Worm (Caenorhabditis elegans): Measurements from ENCODE around the gene gfi-1.

The gfi-1 gene

ce11 chrV:6365597-6365996 lies 34.1 kb downstream of the gfi-1 start, which contains the start of gene cest-33:
Gene cest-33 (minus strand): TSS chrV:6365671.
- TF ChIP-seq Y22D7AL.16 (tag; optimal IDR thresholded peaks at IDR 0.05), result no peak

DNA sequence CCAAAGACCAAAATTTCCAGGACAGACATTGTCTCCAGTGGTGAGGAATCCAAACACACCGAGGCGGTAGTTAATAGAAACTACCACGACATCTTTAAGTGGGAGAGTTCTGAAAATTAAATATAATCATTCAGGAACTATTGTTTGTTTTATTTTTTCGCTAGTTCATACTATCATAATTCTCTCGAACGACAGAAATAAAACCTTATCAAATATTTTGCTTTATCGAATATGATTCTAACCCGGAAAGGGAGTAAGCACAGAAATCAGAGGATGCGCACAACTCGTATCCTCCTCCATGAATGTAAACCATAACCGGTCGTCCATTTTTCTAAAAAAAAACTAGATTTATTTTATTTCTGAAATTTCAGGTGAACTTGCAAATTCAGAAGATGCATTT lies 34.9 kb downstream of the gfi-1 start:
- TF ChIP-seq rnt-1 (tag; optimal IDR thresholded peaks at IDR 0.05), result no peak
- no peak for TF ChIP-seq nfya-1 (tag; optimal IDR thresholded peaks at IDR 0.05)
- TF ChIP-seq ceh-22 (tag; optimal IDR thresholded peaks at IDR 0.05), result no peak
- no peak for TF ChIP-seq tbx-2 (tag; optimal IDR thresholded peaks at IDR 0.05)
- no peak for TF ChIP-seq ceh-6 (GFP tag; optimal IDR thresholded peaks at IDR 0.05)
- no peak for TF ChIP-seq ceh-19 (GFP tag; optimal IDR thresholded peaks at IDR 0.05)
- TF ChIP-seq ceh-34 (tag; optimal IDR thresholded peaks at IDR 0.05), result no peak
- no peak for TF ChIP-seq ceh-2 (tag; optimal IDR thresholded peaks at IDR 0.05)
- TF ChIP-seq dmd-4 (tag; optimal IDR thresholded peaks at IDR 0.05; ENCODE audit: borderline replicate concordance), result no peak
- no peak for TF ChIP-seq ceh-48 (tag; optimal IDR thresholded peaks at IDR 0.05)

- TF ChIP-seq unc-3 (GFP tag; conservative IDR thresholded peaks at IDR 0.05) (no peak), unc-3 (tag; optimal IDR thresholded peaks at IDR 0.05) (no peak), K09A11.1 (tag; optimal IDR thresholded peaks at IDR 0.05; ENCODE audit: insufficient read depth) (no peak), nhr-232 (tag; optimal IDR thresholded peaks at IDR 0.05) (no peak), fax-1 (tag; optimal IDR thresholded peaks at IDR 0.05) (no peak)
These were observed 38.0 kb downstream of the gfi-1 start for ce11 chrV:6361688-6362087.

ce11 chrV:6359522-6359921 lies 40.2 kb downstream of the gfi-1 start:
- TF ChIP-seq ceh-34 (tag; optimal IDR thresholded peaks at IDR 0.05) (peak; percentile 31), ceh-18 (tag; optimal IDR thresholded peaks at IDR 0.05) (peak; percentile 26), pha-2 (tag; optimal IDR thresholded peaks at IDR 0.05) (no peak), F13H6.1 (tag; optimal IDR thresholded peaks at IDR 0.05) (peak; percentile 61), gmeb-2 (tag; optimal IDR thresholded peaks at IDR 0.05) (no peak), nhr-232 (tag; optimal IDR thresholded peaks at IDR 0.05) (no peak)

- TF ChIP-seq sox-2 (GFP tag; IDR thresholded peaks at IDR 0.05) (no peak), C38D4.7 (GFP tag; optimal IDR thresholded peaks at IDR 0.05) (no peak), dmd-4 (tag; optimal IDR thresholded peaks at IDR 0.05; ENCODE audit: borderline replicate concordance) (no peak), fax-1 (tag; optimal IDR thresholded peaks at IDR 0.05) (no peak), ztf-16 (tag; optimal IDR thresholded peaks at IDR 0.05) (no peak), Y22D7AL.16 (tag; optimal IDR thresholded peaks at IDR 0.05) (no peak), ceh-18 (tag; optimal IDR thresholded peaks at IDR 0.05) (no peak), ceh-14 (tag; optimal IDR thresholded peaks at IDR 0.05) (no peak), tbx-7 (tag; optimal IDR thresholded peaks at IDR 0.05) (no peak), ceh-48 (tag; optimal IDR thresholded peaks at IDR 0.05) (no peak), unc-55 (GFP tag; optimal IDR thresholded peaks at IDR 0.05) (no peak), ceh-2 (tag; optimal IDR thresholded peaks at IDR 0.05) (no peak), ama-1 (optimal IDR thresholded peaks at IDR 0.05) (no peak), pax-1 (tag; optimal IDR thresholded peaks at IDR 0.05) (no peak), lim-6 (tag; optimal IDR thresholded peaks at IDR 0.05) (no peak)
These were observed 41.0 kb downstream of the gfi-1 start for ce11 chrV:6358709-6359108.

DNA sequence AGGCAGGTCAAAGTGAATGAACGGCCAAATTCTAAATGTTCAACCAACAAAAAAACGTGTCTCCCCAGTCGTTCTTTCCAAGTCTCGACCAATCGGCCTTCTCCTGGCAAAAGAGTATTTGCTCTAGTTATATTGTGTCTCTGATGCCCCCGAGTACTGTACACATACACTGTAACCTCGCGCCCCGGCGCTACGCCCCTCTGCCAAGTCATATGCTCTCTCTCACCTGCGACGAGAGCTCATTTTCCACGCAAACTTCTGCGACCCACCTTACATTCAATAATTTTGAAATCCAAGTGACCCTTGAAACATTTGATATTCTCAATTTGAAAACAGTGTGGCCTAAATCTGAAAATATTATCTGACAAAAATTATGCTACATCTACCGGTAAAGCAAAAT lies 42.5 kb downstream of the gfi-1 start:
- TF ChIP-seq F13H6.1 (tag; optimal IDR thresholded peaks at IDR 0.05) (peak; percentile 53), hlh-8 (tag; optimal IDR thresholded peaks at IDR 0.05) (no peak)

DNA sequence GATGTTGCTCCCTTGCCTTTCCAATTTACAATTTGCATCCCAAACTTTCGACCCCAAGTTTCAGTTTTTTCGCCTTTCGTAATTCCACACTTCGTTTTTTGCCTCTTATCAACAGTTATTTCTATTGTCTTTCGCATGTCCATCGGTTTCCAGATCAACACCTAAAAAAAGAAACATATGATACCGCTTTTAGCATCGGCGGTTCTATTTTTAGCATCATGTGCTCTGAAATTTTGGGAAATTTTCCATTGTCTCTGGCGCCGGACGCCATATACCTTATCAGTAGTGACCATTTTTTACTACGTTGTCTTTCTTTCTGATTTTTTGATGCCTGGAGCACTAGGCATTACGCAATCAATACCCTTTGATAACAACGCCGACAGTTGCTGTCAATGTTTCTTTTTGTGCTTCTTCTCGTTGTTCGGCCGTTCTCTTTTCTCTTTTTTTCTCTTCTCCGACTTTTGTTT lies 43.7 kb downstream of the gfi-1 start, which contains the start of gene bcl-11:
Gene bcl-11, plus strand, starts transcription at position 51 of the 467 bp plus-strand sequence.
- no peak for TF ChIP-seq sox-2 (GFP tag; IDR thresholded peaks at IDR 0.05)
- TF ChIP-seq elt-2 (tag; optimal IDR thresholded peaks at IDR 0.05), result peak; percentile 22
- no peak for TF ChIP-seq T23F11.4 (GFP tag; optimal IDR thresholded peaks at IDR 0.05)

All from whole organism, late embryonic.